Fruit fly (Drosophila melanogaster): ENCODE measurements around the gene CHES-1-like.

Gene CHES-1-like

dm6 chrX:7666613-7667202, 42.5 kb downstream of the CHES-1-like start:
- TF ChIP-seq noc (tag; optimal IDR thresholded peaks at IDR 0.05) = no peak

- no peak for TF ChIP-seq noc (tag; optimal IDR thresholded peaks at IDR 0.05)
These were observed 45.3 kb downstream of the CHES-1-like start for dm6 chrX:7663910-7664309.

dm6 chrX:7662425-7662824, 46.8 kb downstream of the CHES-1-like start:
- no peak for TF ChIP-seq noc (tag; optimal IDR thresholded peaks at IDR 0.05)

dm6 chrX:7657429-7657828, 51.8 kb downstream of the CHES-1-like start:
- TF ChIP-seq noc (tag; optimal IDR thresholded peaks at IDR 0.05) = no peak

dm6 chrX:7651657-7652056, 57.5 kb downstream of the CHES-1-like start:
- TF ChIP-seq noc (tag; optimal IDR thresholded peaks at IDR 0.05) = peak; percentile 68

- TF ChIP-seq noc (tag; optimal IDR thresholded peaks at IDR 0.05) = no peak
These were observed 72.1 kb downstream of the CHES-1-like start for dm6 chrX:7637091-7637490.

dm6 chrX:7633036-7633435, 76.1 kb downstream of the CHES-1-like start:
- no peak for TF ChIP-seq noc (tag; optimal IDR thresholded peaks at IDR 0.05)

All from whole organism, larva.